Worm (Caenorhabditis elegans) whole organism, L4 larva: ENCODE measurements around the gene W07G1.1.

Experiments
- Y48G9A.11 ChIP-seq: fragments of 200-800 bp; sonication (Bioruptor generic); IDR thresholded peaks from 2 replicates; pipeline ENCODE4 v1.3.6; 2022; ENCODE audit warnings: missing genetic modification reagents, missing genetic modification characterization, missing compliant biosample characterization
- ZK337.2 ChIP-seq: fragments of 200-800 bp; sonication (Bioruptor generic); IDR thresholded peaks from 2 replicates; pipeline ENCODE4 v1.3.6; 2022; ENCODE audit warnings: missing genetic modification reagents, missing genetic modification characterization, missing compliant biosample characterization
- arid-1 ChIP-seq: fragments of 200-800 bp; sonication (Bioruptor generic); conservative IDR thresholded peaks from 2 replicates; pipeline ENCODE4 v1.3.6; 2022; ENCODE audit warnings: missing genetic modification reagents, missing genetic modification characterization, missing compliant biosample characterization
- attf-4 ChIP-seq: sonication (generic microtip); optimal IDR thresholded peaks from 3 replicates; lab custom pipeline; 2017; ENCODE audit warnings: missing biosample characterization, missing genetic modification characterization
- ceh-20 ChIP-seq: fragments of 200-800 bp; sonication (Bioruptor generic); IDR thresholded peaks from 2 replicates; pipeline ENCODE4 v1.3.6; 2022; ENCODE audit warnings: missing genetic modification reagents, missing genetic modification characterization, missing compliant biosample characterization
- ceh-44 ChIP-seq: fragments of 200-800 bp; sonication (Bioruptor generic); IDR thresholded peaks from 2 replicates; pipeline ENCODE4 v1.3.6; 2022; ENCODE audit warnings: missing genetic modification reagents, missing genetic modification characterization, missing compliant biosample characterization
- ceh-62 ChIP-seq: sonication (generic microtip); optimal IDR thresholded peaks from 2 replicates; lab custom pipeline; 2017; ENCODE audit warnings: missing biosample characterization, missing genetic modification characterization
- ceh-82 ChIP-seq: sonication (generic microtip); optimal IDR thresholded peaks from 2 replicates; lab custom pipeline; 2017; ENCODE audit warnings: missing biosample characterization, missing genetic modification characterization
- cey-2 ChIP-seq: sonication (generic microtip); optimal IDR thresholded peaks from 3 replicates; lab custom pipeline; 2017; ENCODE audit warnings: missing genetic modification characterization, mild to moderate bottlenecking, missing compliant biosample characterization, antibody characterized with exemption, borderline replicate concordance; ENCODE audit not compliant: insufficient read depth
- daf-16 ChIP-seq, 3 experiments: sonication (generic microtip); optimal IDR thresholded peaks; 2 replicates each; lab custom pipeline; 2016 to 2017; ENCODE audit warnings: missing genetic modification characterization in 3 of 3, missing genetic modification reagents in 3 of 3, mild to moderate bottlenecking in 2 of 3, missing compliant biosample characterization in 2 of 3, missing biosample characterization in 1 of 3, moderate library complexity in 1 of 3
- daf-19 ChIP-seq: fragments of 200-800 bp; sonication (Bioruptor generic); conservative IDR thresholded peaks from 2 replicates; pipeline ENCODE4 v1.3.6; 2022; ENCODE audit warnings: missing genetic modification characterization, missing compliant biosample characterization
- daf-8 ChIP-seq: fragments of 200-800 bp; sonication (Bioruptor generic); IDR thresholded peaks from 2 replicates; pipeline ENCODE4 v1.3.6; 2022; ENCODE audit warnings: missing genetic modification characterization, missing compliant biosample characterization
- dmd-8 ChIP-seq: fragments of 200-800 bp; sonication (Bioruptor generic); IDR thresholded peaks from 2 replicates; pipeline ENCODE4 v1.3.6; 2022; ENCODE audit warnings: missing genetic modification characterization, missing compliant biosample characterization
- dmd-9 ChIP-seq: fragments of 200-800 bp; sonication (Bioruptor generic); IDR thresholded peaks from 2 replicates; pipeline ENCODE4 v1.3.6; 2022; ENCODE audit warnings: missing genetic modification reagents, missing genetic modification characterization, missing compliant biosample characterization
- dve-1 ChIP-seq: sonication (generic microtip); optimal IDR thresholded peaks from 2 replicates; lab custom pipeline; 2017; ENCODE audit warnings: antibody characterized with exemption, mild to moderate bottlenecking, missing genetic modification characterization, missing compliant biosample characterization; ENCODE audit not compliant: insufficient read depth
- fkh-10 ChIP-seq: fragments of 150-350 bp; optimal IDR thresholded peaks from 2 replicates; lab custom pipeline; 2014; ENCODE audit warnings: missing biosample characterization, missing genetic modification reagents, missing genetic modification characterization
- hlh-30 ChIP-seq: sonication (generic microtip); optimal IDR thresholded peaks from 2 replicates; lab custom pipeline; 2017; ENCODE audit warnings: antibody characterized with exemption, mild to moderate bottlenecking, missing genetic modification characterization, missing compliant biosample characterization; ENCODE audit not compliant: insufficient read depth
- hmg-1.1 ChIP-seq: fragments of 200-800 bp; sonication (Bioruptor generic); IDR thresholded peaks from 2 replicates; pipeline ENCODE4 v1.3.6; 2022; ENCODE audit warnings: missing genetic modification reagents, missing genetic modification characterization, missing compliant biosample characterization
- lin-1 ChIP-seq: fragments of 200-800 bp; sonication (Bioruptor generic); IDR thresholded peaks from 2 replicates; pipeline ENCODE4 v1.3.6; 2022; ENCODE audit warnings: missing genetic modification reagents, missing genetic modification characterization, missing compliant biosample characterization
- lin-15B ChIP-seq: fragments of 150-350 bp; sonication (generic microtip); optimal IDR thresholded peaks from 3 replicates; lab custom pipeline; 2014; ENCODE audit warnings: missing biosample characterization, missing genetic modification characterization
- lin-39 ChIP-seq: fragments of 150-350 bp; optimal IDR thresholded peaks from 2 replicates; lab custom pipeline; 2014; ENCODE audit warnings: missing biosample characterization, missing genetic modification reagents, missing genetic modification characterization
- lir-3 ChIP-seq: sonication (generic microtip); optimal IDR thresholded peaks from 2 replicates; lab custom pipeline; 2016; ENCODE audit warnings: mild to moderate bottlenecking, missing genetic modification characterization, missing compliant biosample characterization
- lsy-2 ChIP-seq, 2 experiments: fragments of 150-350 bp in 1 of 2; sonication (generic microtip) in 1 of 2; optimal IDR thresholded peaks; 2 replicates each; lab custom pipeline; 2014 to 2017; ENCODE audit warnings: missing biosample characterization in 2 of 2, missing genetic modification characterization in 2 of 2
- madf-5 ChIP-seq, 2 experiments: fragments of 200-800 bp; sonication (Bioruptor generic); IDR thresholded peaks; 2 replicates each; pipeline ENCODE4 v1.3.6; 2022; ENCODE audit warnings: missing compliant biosample characterization in 2 of 2, missing genetic modification characterization in 2 of 2
- mes-2 ChIP-seq: sonication (generic microtip); optimal IDR thresholded peaks from 2 replicates; lab custom pipeline; 2016; ENCODE audit warnings: missing genotype, mild to moderate bottlenecking, missing genetic modification characterization, missing compliant biosample characterization; ENCODE audit not compliant: poor library complexity, severe bottlenecking
- mxl-2 ChIP-seq: fragments of 200-800 bp; sonication (Bioruptor generic); conservative IDR thresholded peaks from 2 replicates; pipeline ENCODE4 v1.3.6; 2022; ENCODE audit warnings: missing genetic modification reagents, missing genetic modification characterization, missing compliant biosample characterization
- nhr-10 ChIP-seq: fragments of 150-350 bp; optimal IDR thresholded peaks from 2 replicates; lab custom pipeline; 2014; ENCODE audit warnings: missing biosample characterization, missing genetic modification characterization
- nhr-237 ChIP-seq: sonication (generic microtip); optimal IDR thresholded peaks from 2 replicates; lab custom pipeline; 2017; ENCODE audit warnings: missing biosample characterization, missing genetic modification characterization
- nhr-25 ChIP-seq: sonication (generic microtip); optimal IDR thresholded peaks from 2 replicates; lab custom pipeline; 2017; ENCODE audit warnings: missing genetic modification characterization, mild to moderate bottlenecking, missing compliant biosample characterization, antibody characterized with exemption, moderate library complexity, borderline replicate concordance; ENCODE audit not compliant: insufficient read depth
- nhr-28 ChIP-seq: fragments of 150-350 bp; optimal IDR thresholded peaks from 2 replicates; lab custom pipeline; 2014; ENCODE audit warnings: missing biosample characterization, missing genetic modification characterization
- nhr-77 ChIP-seq: fragments of 150-350 bp; optimal IDR thresholded peaks from 2 replicates; lab custom pipeline; 2014; ENCODE audit warnings: missing biosample characterization, missing genetic modification characterization
- pha-4 ChIP-seq, 2 experiments: fragments of 150-350 bp in 1 of 2; fragments of 200-800 bp in 1 of 2; sonication (Bioruptor generic) in 1 of 2; IDR thresholded peaks in 1 of 2; optimal IDR thresholded peaks in 1 of 2; 2 replicates each; pipeline versions ENCODE4 v1.3.6 to Lab custom; 2014 to 2022; ENCODE audit warnings: missing genetic modification characterization in 2 of 2, missing genetic modification reagents in 2 of 2, missing biosample characterization in 1 of 2, missing compliant biosample characterization in 1 of 2
- php-3 ChIP-seq: fragments of 200-800 bp; sonication (Bioruptor generic); IDR thresholded peaks from 2 replicates; pipeline ENCODE4 v1.3.6; 2022; ENCODE audit warnings: missing genetic modification reagents, missing genetic modification characterization, missing compliant biosample characterization
- rbr-2 ChIP-seq: sonication (generic microtip); optimal IDR thresholded peaks from 2 replicates; lab custom pipeline; 2016; ENCODE audit warnings: missing genotype, missing genetic modification characterization, missing compliant biosample characterization
- saeg-2 ChIP-seq: fragments of 200-800 bp; sonication (Bioruptor generic); IDR thresholded peaks from 2 replicates; pipeline ENCODE4 v1.3.6; 2022; ENCODE audit warnings: missing genetic modification reagents, missing genetic modification characterization, missing compliant biosample characterization
- skn-1 ChIP-seq: fragments of 150-350 bp; optimal IDR thresholded peaks from 2 replicates; lab custom pipeline; 2014; ENCODE audit warnings: missing biosample characterization, missing genetic modification characterization
- snpc-1.2 ChIP-seq: fragments of 200-800 bp; sonication (Bioruptor generic); IDR thresholded peaks from 2 replicates; pipeline ENCODE4 v1.3.6; 2022; ENCODE audit warnings: missing genetic modification reagents, missing genetic modification characterization, missing compliant biosample characterization
- spr-1 ChIP-seq: sonication (generic microtip); optimal IDR thresholded peaks from 2 replicates; lab custom pipeline; 2016; ENCODE audit warnings: mild to moderate bottlenecking, missing genetic modification characterization, missing compliant biosample characterization
- tra-1 ChIP-seq: fragments of 200-800 bp; sonication (Bioruptor generic); IDR thresholded peaks from 2 replicates; pipeline ENCODE4 v1.3.6; 2022; ENCODE audit warnings: missing genetic modification reagents, missing genetic modification characterization, missing compliant biosample characterization
- unc-130 ChIP-seq: sonication (generic microtip); optimal IDR thresholded peaks from 2 replicates; lab custom pipeline; 2016; ENCODE audit warnings: missing genetic modification reagents, missing genetic modification characterization, missing compliant biosample characterization
- zag-1 ChIP-seq: fragments of 150-350 bp; optimal IDR thresholded peaks from 2 replicates; lab custom pipeline; 2014; ENCODE audit warnings: missing biosample characterization, missing genetic modification characterization
- zfp-2 ChIP-seq: sonication (generic microtip); optimal IDR thresholded peaks from 2 replicates; lab custom pipeline; 2016; ENCODE audit warnings: mild to moderate bottlenecking, missing genetic modification characterization, missing compliant biosample characterization
- zip-11 ChIP-seq: fragments of 200-800 bp; sonication (Bioruptor generic); IDR thresholded peaks from 2 replicates; pipeline ENCODE4 v1.3.6; 2022; ENCODE audit warnings: missing genetic modification characterization, missing compliant biosample characterization
- ztf-11 ChIP-seq: fragments of 150-350 bp; optimal IDR thresholded peaks from 2 replicates; lab custom pipeline; 2014; ENCODE audit warnings: missing biosample characterization, missing genetic modification characterization
- ztf-7 ChIP-seq: fragments of 150-350 bp; optimal IDR thresholded peaks from 2 replicates; lab custom pipeline; 2014; ENCODE audit warnings: missing biosample characterization, missing genetic modification characterization

Gene W07G1.1

DNA sequence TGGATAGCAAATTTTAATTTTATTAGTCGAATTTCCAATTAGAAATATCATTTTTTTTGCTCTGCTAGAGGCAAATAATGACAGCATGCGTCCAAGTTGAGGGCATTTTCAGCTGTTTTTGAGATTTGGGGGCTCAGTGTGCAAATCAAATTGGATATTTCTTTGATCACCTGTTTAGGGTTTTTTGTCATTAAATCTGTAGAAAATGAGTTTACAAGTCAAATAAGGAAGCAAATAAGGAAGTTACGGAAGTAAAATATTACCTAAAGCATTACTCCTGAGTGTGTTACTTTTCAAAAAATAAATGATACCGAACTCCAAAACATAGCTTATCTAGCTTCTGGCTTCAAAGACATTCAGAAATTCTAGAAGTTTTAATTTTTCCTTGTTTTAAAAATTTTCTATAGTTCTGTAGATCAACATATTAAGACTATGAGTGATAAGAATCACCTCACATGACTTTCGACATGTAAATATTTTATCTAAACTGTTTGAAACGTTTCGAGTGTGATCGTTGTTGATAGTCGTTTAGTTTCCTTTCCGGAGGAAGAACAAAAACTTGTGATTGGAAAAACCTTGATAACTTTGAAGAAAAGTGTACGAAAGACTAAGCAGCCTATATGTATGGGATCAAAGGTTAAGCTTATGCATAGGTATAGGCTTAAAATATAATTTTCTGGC, 40.5 kb upstream of the W07G1.1 start, which contains the start of gene sre-48 (continued):
- TF ChIP-seq daf-19 (GFP tag; lab: Robert Waterston, UW) = no peak
- peak; percentile 61 for TF ChIP-seq dve-1 (tag; lab: Kevin White, UChicago)
- no peak for TF ChIP-seq fkh-10
- TF ChIP-seq arid-1 = no peak
- no peak for TF ChIP-seq zag-1 (tag; lab: Kevin White, UChicago)
- TF ChIP-seq nhr-10 (tag; lab: Kevin White, UChicago) = no peak
- no peak for TF ChIP-seq dmd-9 (GFP tag; lab: Robert Waterston, UW)
- no peak for TF ChIP-seq hmg-1.1 (GFP tag; lab: Robert Waterston, UW)
- no peak for TF ChIP-seq php-3
- no peak for TF ChIP-seq saeg-2 (GFP tag; lab: Robert Waterston, UW)
- no peak for TF ChIP-seq lin-39 (tag; lab: Kevin White, UChicago)
- no peak for TF ChIP-seq ceh-44 (GFP tag; lab: Robert Waterston, UW)
- no peak for TF ChIP-seq rbr-2 (tag; lab: Kevin White, UChicago)
- TF ChIP-seq Y48G9A.11 (GFP tag; lab: Robert Waterston, UW) = no peak
- no peak for TF ChIP-seq zip-11 (GFP tag; lab: Robert Waterston, UW)
- TF ChIP-seq daf-16 (GFP tag; optimal IDR thresholded peaks at IDR 0.05; lab: Kevin White, UChicago) = no peak
- peak; percentile 76 for TF ChIP-seq daf-16 (tag; optimal IDR thresholded peaks at IDR 0.05; lab: Kevin White, UChicago)
- no peak for TF ChIP-seq lsy-2 (tag; optimal IDR thresholded peaks at IDR 0.05; lab: Kevin White, UChicago)

DNA sequence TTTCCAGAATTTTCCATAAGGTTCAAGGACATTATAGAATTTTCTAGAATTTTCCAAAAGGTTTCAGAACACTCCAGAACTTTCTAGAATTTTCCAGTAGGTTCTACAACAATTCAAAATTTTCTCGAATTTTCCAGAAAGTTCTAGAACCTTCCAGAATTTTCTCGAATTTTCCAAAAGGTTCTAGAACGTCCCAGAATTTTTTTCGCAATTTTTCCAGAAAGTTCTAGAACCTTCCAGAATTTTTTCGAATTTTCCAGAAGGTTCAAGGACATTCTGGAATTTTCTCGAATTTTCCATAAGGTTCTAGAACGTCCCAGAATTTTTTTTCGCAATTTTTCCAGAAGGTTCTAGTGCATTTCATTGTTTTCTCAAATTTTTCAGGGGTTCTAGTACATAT, 38.3 kb upstream of the W07G1.1 start:
- no peak for TF ChIP-seq madf-5 (GFP tag; IDR thresholded peaks at IDR 0.05; lab: Robert Waterston, UW)
- TF ChIP-seq dve-1 (tag; lab: Kevin White, UChicago) = no peak
- no peak for TF ChIP-seq zfp-2 (tag; lab: Kevin White, UChicago)
- no peak for TF ChIP-seq daf-8 (GFP tag; lab: Robert Waterston, UW)
- TF ChIP-seq mes-2 (tag; lab: Kevin White, UChicago) = no peak
- no peak for TF ChIP-seq nhr-237
- TF ChIP-seq skn-1 (tag; lab: Kevin White, UChicago) = no peak
- no peak for TF ChIP-seq ztf-7 (tag; lab: Kevin White, UChicago)
- no peak for TF ChIP-seq nhr-28 (tag; lab: Kevin White, UChicago)
- TF ChIP-seq ztf-11 (tag; lab: Kevin White, UChicago) = no peak
- TF ChIP-seq ceh-62 (tag; lab: Kevin White, UChicago) = no peak

DNA sequence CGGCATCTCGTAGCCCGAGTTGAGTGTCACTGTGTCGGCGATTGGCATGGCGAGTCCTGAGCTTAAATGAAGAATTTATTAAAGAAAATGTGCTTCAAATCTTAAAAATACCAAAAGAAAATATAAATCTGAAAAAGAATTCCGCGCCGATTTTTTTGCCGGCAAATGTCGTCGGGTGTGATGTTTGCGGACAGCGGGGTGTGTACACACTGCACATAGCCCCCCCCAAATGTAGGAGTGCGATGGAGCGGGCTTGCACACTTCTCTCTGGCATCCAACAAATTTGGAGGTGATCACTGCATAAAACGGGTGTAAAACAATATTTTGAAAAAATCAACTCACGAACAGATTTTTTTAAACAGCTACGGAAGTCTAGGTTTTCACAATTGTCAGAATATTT, 36.7 kb upstream of the W07G1.1 start, which contains the start of gene Y39G8B.2:
TSS of gene Y39G8B.2 (minus strand) at position 61 of the 400 bp plus-strand sequence.
- peak; percentile 90 for TF ChIP-seq mes-2 (tag; lab: Kevin White, UChicago)
- peak; percentile 59 for TF ChIP-seq fkh-10
- TF ChIP-seq snpc-1.2 = peak; percentile 51; the same call in 1 of the 2 replicates
- TF ChIP-seq hmg-1.1 (GFP tag; lab: Robert Waterston, UW) = peak; percentile 92
- peak; percentile 66 for TF ChIP-seq nhr-25 (tag; lab: Kevin White, UChicago)
- TF ChIP-seq dmd-8 = no peak
- peak; percentile 98 for TF ChIP-seq nhr-77 (tag; lab: Kevin White, UChicago)
- peak; percentile 75; the same call in 1 of the 2 replicates for TF ChIP-seq tra-1 (GFP tag; lab: Robert Waterston, UW)
- TF ChIP-seq ceh-20 (GFP tag; lab: Robert Waterston, UW) = peak; percentile 73; the same call in 1 of the 2 replicates
- TF ChIP-seq ZK337.2 (GFP tag; lab: Robert Waterston, UW) = no peak
- TF ChIP-seq ceh-44 (GFP tag; lab: Robert Waterston, UW) = no peak
- no peak for TF ChIP-seq lir-3 (tag; lab: Kevin White, UChicago)
- TF ChIP-seq ceh-82 (tag; lab: Kevin White, UChicago) = no peak
- TF ChIP-seq cey-2 (tag; lab: Kevin White, UChicago) = no peak
- peak; percentile 75 for TF ChIP-seq lin-15B (tag; lab: Kevin White, UChicago)
- TF ChIP-seq mxl-2 = no peak
- no peak for TF ChIP-seq unc-130 (GFP tag; lab: Kevin White, UChicago)
- TF ChIP-seq spr-1 (tag; lab: Kevin White, UChicago) = no peak
- no peak for TF ChIP-seq saeg-2 (GFP tag; lab: Robert Waterston, UW)
- TF ChIP-seq attf-4 = no peak
- TF ChIP-seq pha-4 (GFP tag; IDR thresholded peaks at IDR 0.05; lab: Robert Waterston, UW) = no peak
- peak; percentile 4 for TF ChIP-seq pha-4 (tag; optimal IDR thresholded peaks at IDR 0.05; lab: Kevin White, UChicago)
- peak; percentile 72 for TF ChIP-seq hlh-30
- TF ChIP-seq lin-1 (GFP tag; lab: Robert Waterston, UW) = 0 out of 2 replicates have a peak, but pooled peaks have one; percentile 16
